Worm (Caenorhabditis elegans): Measurements from ENCODE around the gene col-143.

- TF ChIP-seq elt-3 (tag; optimal IDR thresholded peaks at IDR 0.05) (no peak), sptf-1 (tag; optimal IDR thresholded peaks at IDR 0.05) (no peak), ztf-4 (tag; optimal IDR thresholded peaks at IDR 0.05) (no peak), lin-13 (GFP tag; optimal IDR thresholded peaks at IDR 0.05) (no peak), snpc-4 (tag; optimal IDR thresholded peaks at IDR 0.05) (no peak), nhr-28 (tag; optimal IDR thresholded peaks at IDR 0.05) (no peak), lin-35 (GFP tag; optimal IDR thresholded peaks at IDR 0.05) (no peak)
Observed at ce11 chrV:6810091-6810490, 25.3 kb upstream of the col-143 start.
